Fruit fly (Drosophila melanogaster): ENCODE results near the gene Targ2.

DNA sequence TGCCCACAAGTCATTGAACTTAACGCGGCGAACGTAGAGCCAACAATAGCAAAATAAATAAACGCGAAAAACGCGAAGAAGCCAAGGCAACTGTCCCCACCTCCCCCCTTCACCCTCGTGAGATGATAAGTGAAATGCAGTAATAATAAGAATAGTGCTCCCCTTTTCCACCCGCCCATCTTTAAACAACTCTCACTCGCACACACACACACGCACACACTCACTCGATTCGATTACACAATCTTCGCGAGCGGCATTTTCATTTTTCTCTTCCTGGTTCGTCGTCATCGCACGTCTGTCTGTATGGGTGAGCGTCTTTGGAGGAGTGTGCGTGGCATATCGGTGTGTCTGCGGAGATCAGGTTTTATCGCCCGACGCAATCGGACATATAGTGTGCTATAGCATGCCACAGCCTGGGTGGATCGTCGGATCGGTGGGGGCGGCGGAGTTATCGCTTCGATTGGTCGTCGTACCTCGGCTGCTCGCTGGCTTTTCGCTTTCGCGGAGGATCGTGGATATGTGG, 21.7 kb upstream of the Targ2 start:
- TF ChIP-seq brk (GFP tag; optimal IDR thresholded peaks at IDR 0.05) (no peak), lola (GFP tag; optimal IDR thresholded peaks at IDR 0.05) (no peak), OdsH (GFP tag; optimal IDR thresholded peaks at IDR 0.05) (no peak), sv (GFP tag; optimal IDR thresholded peaks at IDR 0.05) (no peak), CG32264 (GFP tag; optimal IDR thresholded peaks at IDR 0.05) (no peak), Rel (GFP tag; optimal IDR thresholded peaks at IDR 0.05) (no peak), Rel (tag; optimal IDR thresholded peaks at IDR 0.05) (no peak), Abd-B (GFP tag; optimal IDR thresholded peaks at IDR 0.05) (no peak), Jra (GFP tag; optimal IDR thresholded peaks at IDR 0.05) (no peak), psq (GFP tag; optimal IDR thresholded peaks at IDR 0.05) (peak; percentile 13), Sp1 (GFP tag; optimal IDR thresholded peaks at IDR 0.05) (no peak), jim (GFP tag; optimal IDR thresholded peaks at IDR 0.05) (no peak)

Data from whole organism, wandering third instar larva.